Fruit fly (Drosophila melanogaster): Measurements from ENCODE around the gene CG13606.

The CG13606 gene

dm6 chr3R:24169362-24169761, 3.1 kb upstream of the CG13606 start, which contains the start of gene CG5510 (continued):
- TF ChIP-seq CG2129 (GFP tag; IDR thresholded peaks at IDR 0.05; ENCODE audit: partially characterized antibody): peak; percentile 86
- TF ChIP-seq jumu (GFP tag; optimal IDR thresholded peaks at IDR 0.05): peak; percentile 51
- TF ChIP-seq Sin3A (optimal IDR thresholded peaks at IDR 0.05): peak; percentile 61
- TF ChIP-seq lbe (GFP tag; optimal IDR thresholded peaks at IDR 0.05): no peak
- peak; percentile 52 for TF ChIP-seq pum (GFP tag; optimal IDR thresholded peaks at IDR 0.05)
- TF ChIP-seq Med (GFP tag): peak; percentile 97
- no peak for TF ChIP-seq CG13123 (GFP tag; optimal IDR thresholded peaks at IDR 0.05)
- TF ChIP-seq vfl (GFP tag; optimal IDR thresholded peaks at IDR 0.05): peak; percentile 52
- peak; percentile 51 for TF ChIP-seq Lhr (GFP tag; optimal IDR thresholded peaks at IDR 0.05)
- TF ChIP-seq Bgb (GFP tag; IDR thresholded peaks at IDR 0.05; ENCODE audit: partially characterized antibody): peak; percentile 99
- peak; percentile 73 for TF ChIP-seq sug (tag; optimal IDR thresholded peaks at IDR 0.05)
- no peak for TF ChIP-seq run (tag; optimal IDR thresholded peaks at IDR 0.05)
- no peak for TF ChIP-seq Ada2b (GFP tag; IDR thresholded peaks at IDR 0.05)
- TF ChIP-seq MTF-1 (GFP tag; optimal IDR thresholded peaks at IDR 0.05; ENCODE audit: borderline replicate concordance): no peak
- no peak for TF ChIP-seq Trl (optimal IDR thresholded peaks at IDR 0.05)
- TF ChIP-seq Trl (GFP tag; optimal IDR thresholded peaks at IDR 0.05): peak; percentile 40
- TF ChIP-seq ranshi (GFP tag; IDR thresholded peaks at IDR 0.05): peak; percentile 55; the same call in 1 of the 2 replicates
- peak; percentile 78 for TF ChIP-seq slbo (GFP tag; IDR thresholded peaks at IDR 0.05)
- peak; percentile 38 for TF ChIP-seq Chrac-16 (GFP tag; optimal IDR thresholded peaks at IDR 0.05)
- TF ChIP-seq mld (GFP tag; IDR thresholded peaks at IDR 0.05; ENCODE audit: partially characterized antibody): peak; percentile 97
- TF ChIP-seq CG4854 (GFP tag; optimal IDR thresholded peaks at IDR 0.05): peak; percentile 40
- peak; percentile 97 for TF ChIP-seq vnd (GFP tag; IDR thresholded peaks at IDR 0.05; ENCODE audit: partially characterized antibody)
- TF ChIP-seq ato (GFP tag; IDR thresholded peaks at IDR 0.05; ENCODE audit: partially characterized antibody): peak; percentile 99
- no peak for TF ChIP-seq Hmx (GFP tag; optimal IDR thresholded peaks at IDR 0.05)
- no peak for TF ChIP-seq wdn (GFP tag; IDR thresholded peaks at IDR 0.05)
- peak; percentile 66 for TF ChIP-seq zen (tag; optimal IDR thresholded peaks at IDR 0.05)
- peak; percentile 96 for TF ChIP-seq Scr (GFP tag; IDR thresholded peaks at IDR 0.05; ENCODE audit: partially characterized antibody)
- peak; percentile 39 for TF ChIP-seq eyg (GFP tag; optimal IDR thresholded peaks at IDR 0.05)
- peak; percentile 98 for TF ChIP-seq CG7963 (GFP tag; IDR thresholded peaks at IDR 0.05; ENCODE audit: partially characterized antibody)
- peak; percentile 80 for TF ChIP-seq CG17186 (GFP tag; optimal IDR thresholded peaks at IDR 0.05)
- TF ChIP-seq hbn (GFP tag; IDR thresholded peaks at IDR 0.05; ENCODE audit: partially characterized antibody): peak; percentile 98
- peak; percentile 97 for TF ChIP-seq Dll (GFP tag; IDR thresholded peaks at IDR 0.05; ENCODE audit: partially characterized antibody)
- TF ChIP-seq unc-4 (GFP tag; IDR thresholded peaks at IDR 0.05; ENCODE audit: partially characterized antibody): peak; percentile 98
- peak; percentile 62 for TF ChIP-seq CoRest (tag; optimal IDR thresholded peaks at IDR 0.05)
- peak; percentile 46 to 68 for TF ChIP-seq dpn (GFP tag; optimal IDR thresholded peaks at IDR 0.05)
- peak; percentile 18 for TF ChIP-seq NK7.1 (GFP tag; optimal IDR thresholded peaks at IDR 0.05)
- no peak for TF ChIP-seq lov (optimal IDR thresholded peaks at IDR 0.05)
- 0 out of 3 replicates have a peak, but pooled peaks have one; percentile 20 for TF ChIP-seq lov (GFP tag; IDR thresholded peaks at IDR 0.05)
- no peak for TF ChIP-seq CG7556 (GFP tag; optimal IDR thresholded peaks at IDR 0.05)
- TF ChIP-seq Xbp1 (GFP tag; optimal IDR thresholded peaks at IDR 0.05): peak; percentile 65
- TF ChIP-seq zf30C (GFP tag; optimal IDR thresholded peaks at IDR 0.05): peak; percentile 94
- peak; percentile 38 for TF ChIP-seq CG13775 (GFP tag; optimal IDR thresholded peaks at IDR 0.05)
- peak; percentile 63; the same call in 1 of the 2 replicates for TF ChIP-seq CG11247 (GFP tag; IDR thresholded peaks at IDR 0.05)
- peak; percentile 78 for TF ChIP-seq CG2120 (GFP tag; optimal IDR thresholded peaks at IDR 0.05)
- TF ChIP-seq E2f1 (GFP tag; IDR thresholded peaks at IDR 0.05): no peak
- TF ChIP-seq CG13624 (GFP tag; optimal IDR thresholded peaks at IDR 0.05): peak; percentile 80
- peak; percentile 92 for TF ChIP-seq ftz-f1 (GFP tag; optimal IDR thresholded peaks at IDR 0.05)
- peak; percentile 23 for TF ChIP-seq bcd (GFP tag; optimal IDR thresholded peaks at IDR 0.05)
- TF ChIP-seq pho (GFP tag; optimal IDR thresholded peaks at IDR 0.05): peak; percentile 74
- TF ChIP-seq oc (tag; optimal IDR thresholded peaks at IDR 0.05): peak; percentile 10
- peak; percentile 98 for TF ChIP-seq MBD-R2 (GFP tag; IDR thresholded peaks at IDR 0.05)

Measured in whole organism, embryonic.